Fruit fly (Drosophila melanogaster) whole organism, prepupa: ENCODE results near the gene dally.

Experiments
- Blimp-1 ChIP-seq: fragments of 200-800 bp; sonication (Bioruptor generic); optimal IDR thresholded peaks from 3 replicates; lab custom pipeline; 2017; ENCODE audit warnings: missing biosample characterization, missing genetic modification characterization, mild to moderate bottlenecking, moderate library complexity, missing genetic modification reagents
- CG10631 ChIP-seq: fragments of 200-800 bp; sonication (Bioruptor generic); optimal IDR thresholded peaks from 2 replicates; lab custom pipeline; 2016; ENCODE audit warnings: missing biosample characterization, missing genetic modification characterization
- CG10669 ChIP-seq: fragments of 200-800 bp; sonication (Bioruptor generic); optimal IDR thresholded peaks from 3 replicates; lab custom pipeline; 2018; ENCODE audit warnings: missing biosample characterization, mild to moderate bottlenecking, missing genetic modification characterization, moderate library complexity
- CG11294 ChIP-seq: fragments of 200-800 bp; sonication (Bioruptor generic); IDR thresholded peaks from 2 replicates; pipeline ENCODE4 v1.3.6; 2022; ENCODE audit warnings: missing biosample characterization, missing genetic modification characterization
- CG11902 ChIP-seq: fragments of 200-800 bp; sonication (Bioruptor generic); optimal IDR thresholded peaks from 3 replicates; lab custom pipeline; 2016; ENCODE audit warnings: missing biosample characterization, missing genetic modification characterization
- CG15336 ChIP-seq: fragments of 200-800 bp; sonication (Bioruptor generic); IDR thresholded peaks from 2 replicates; pipeline ENCODE4 v1.3.6; 2022; ENCODE audit warnings: missing biosample characterization, missing genetic modification characterization
- CG1621 ChIP-seq: fragments of 200-800 bp; sonication (Bioruptor generic); optimal IDR thresholded peaks from 3 replicates; lab custom pipeline; 2018; ENCODE audit warnings: missing biosample characterization, mild to moderate bottlenecking, missing genetic modification characterization
- CG16779 ChIP-seq: fragments of 200-800 bp; sonication (Bioruptor generic); optimal IDR thresholded peaks from 3 replicates; lab custom pipeline; 2017; ENCODE audit warnings: missing biosample characterization, mild to moderate bottlenecking, missing genetic modification characterization
- CG31627 ChIP-seq: fragments of 200-800 bp; sonication (Bioruptor generic); optimal IDR thresholded peaks from 3 replicates; lab custom pipeline; 2016; ENCODE audit warnings: missing biosample characterization, missing genetic modification characterization
- CG32006 ChIP-seq: fragments of 200-800 bp; sonication (Bioruptor generic); optimal IDR thresholded peaks from 3 replicates; lab custom pipeline; 2017; ENCODE audit warnings: missing biosample characterization, mild to moderate bottlenecking, missing genetic modification characterization
- CG34406 ChIP-seq: fragments of 200-800 bp; sonication (Bioruptor generic); optimal IDR thresholded peaks from 3 replicates; lab custom pipeline; 2016; ENCODE audit warnings: missing biosample characterization, missing genetic modification characterization
- CG3919 ChIP-seq: fragments of 200-800 bp; sonication (Bioruptor generic); optimal IDR thresholded peaks from 3 replicates; lab custom pipeline; 2016; ENCODE audit warnings: missing biosample characterization, missing genetic modification characterization
- CG4318 ChIP-seq: fragments of 200-800 bp; sonication (Bioruptor generic); optimal IDR thresholded peaks from 3 replicates; lab custom pipeline; 2017; ENCODE audit warnings: missing biosample characterization, mild to moderate bottlenecking, missing genetic modification characterization
- CG6163 ChIP-seq: fragments of 200-800 bp; sonication (Bioruptor generic); IDR thresholded peaks from 3 replicates; pipeline ENCODE4 v1.3.6; 2022; ENCODE audit warnings: missing biosample characterization, missing genetic modification characterization
- CG6276 ChIP-seq: fragments of 200-800 bp; sonication (Bioruptor generic); optimal IDR thresholded peaks from 2 replicates; lab custom pipeline; 2017; ENCODE audit warnings: missing biosample characterization, mild to moderate bottlenecking, missing genetic modification characterization
- CG6808 ChIP-seq: fragments of 200-800 bp; sonication (Bioruptor generic); optimal IDR thresholded peaks from 3 replicates; lab custom pipeline; 2017; ENCODE audit warnings: missing biosample characterization, missing genetic modification characterization, mild to moderate bottlenecking, moderate library complexity, missing genetic modification reagents
- CG7368 ChIP-seq: fragments of 200-800 bp; sonication (Bioruptor generic); optimal IDR thresholded peaks from 3 replicates; lab custom pipeline; 2016; ENCODE audit warnings: missing biosample characterization, missing genetic modification characterization
- CG8119 ChIP-seq: fragments of 200-800 bp; sonication (Bioruptor generic); IDR thresholded peaks from 3 replicates; pipeline ENCODE4 v1.3.6; 2022; ENCODE audit warnings: missing biosample characterization, missing genetic modification characterization
- CG9139 ChIP-seq: fragments of 200-800 bp; sonication (Bioruptor generic); optimal IDR thresholded peaks from 3 replicates; lab custom pipeline; 2017; ENCODE audit warnings: missing biosample characterization, mild to moderate bottlenecking, missing genetic modification characterization
- Eip75B ChIP-seq: fragments of 200-800 bp; sonication (Bioruptor generic); optimal IDR thresholded peaks from 3 replicates; lab custom pipeline; 2016; ENCODE audit warnings: missing biosample characterization, missing genetic modification characterization
- Eip78C ChIP-seq: fragments of 200-800 bp; sonication (Bioruptor generic); peaks from one replicate; lab custom pipeline; 2016; ENCODE audit warnings: missing biosample characterization, missing genetic modification characterization
- Eip93F ChIP-seq: fragments of 200-800 bp; sonication (Bioruptor generic); optimal IDR thresholded peaks from 2 replicates; lab custom pipeline; 2016; ENCODE audit warnings: missing biosample characterization, mild to moderate bottlenecking, missing genetic modification characterization
- Ets96B ChIP-seq: fragments of 200-800 bp; optimal IDR thresholded peaks from 2 replicates; lab custom pipeline; 2019; ENCODE audit warnings: missing biosample characterization, mild to moderate bottlenecking, missing genetic modification characterization, moderate library complexity
- Gug ChIP-seq: fragments of 200-800 bp; sonication (Bioruptor generic); IDR thresholded peaks from 2 replicates; pipeline ENCODE4 v1.3.6; 2022; ENCODE audit warnings: missing biosample characterization, missing genetic modification characterization
- Hr38 ChIP-seq: sonication (Bioruptor generic); optimal IDR thresholded peaks from 2 replicates; lab custom pipeline; 2016; ENCODE audit warnings: missing biosample characterization, missing genetic modification characterization
- Hr39 ChIP-seq: fragments of 200-800 bp; sonication (Bioruptor generic); optimal IDR thresholded peaks from 2 replicates; lab custom pipeline; 2016; ENCODE audit warnings: missing biosample characterization, missing genetic modification characterization
- Hr4 ChIP-seq: fragments of 200-800 bp; sonication (Bioruptor generic); optimal IDR thresholded peaks from 3 replicates; lab custom pipeline; 2016; ENCODE audit warnings: missing biosample characterization, missing genetic modification characterization
- Lpt ChIP-seq: fragments of 200-800 bp; sonication (Bioruptor generic); optimal IDR thresholded peaks from 3 replicates; lab custom pipeline; 2016; ENCODE audit warnings: missing biosample characterization, missing genetic modification characterization
- OdsH ChIP-seq: fragments of 200-800 bp; sonication (Bioruptor generic); optimal IDR thresholded peaks from 3 replicates; lab custom pipeline; 2016; ENCODE audit warnings: missing biosample characterization, missing genetic modification characterization
- Smox ChIP-seq: fragments of 200-800 bp; sonication (Bioruptor generic); optimal IDR thresholded peaks from 3 replicates; lab custom pipeline; 2016; ENCODE audit warnings: missing biosample characterization, missing genetic modification characterization
- Sox102F ChIP-seq: fragments of 200-800 bp; sonication (Bioruptor generic); optimal IDR thresholded peaks from 2 replicates; lab custom pipeline; 2016; ENCODE audit warnings: missing biosample characterization, mild to moderate bottlenecking, missing genetic modification characterization
- Sox14 ChIP-seq: fragments of 200-800 bp; sonication (Bioruptor generic); optimal IDR thresholded peaks from 3 replicates; lab custom pipeline; 2016; ENCODE audit warnings: missing biosample characterization, missing genetic modification characterization
- achi ChIP-seq: fragments of 200-800 bp; sonication (Bioruptor generic); optimal IDR thresholded peaks from 3 replicates; lab custom pipeline; 2016; ENCODE audit warnings: missing biosample characterization, missing genetic modification characterization
- acj6 ChIP-seq: fragments of 200-800 bp; sonication (Bioruptor generic); optimal IDR thresholded peaks from 3 replicates; lab custom pipeline; 2016; ENCODE audit warnings: missing biosample characterization, missing genetic modification characterization
- dac ChIP-seq: fragments of 200-800 bp; sonication (Bioruptor generic); optimal IDR thresholded peaks from 2 replicates; lab custom pipeline; 2017; ENCODE audit warnings: missing biosample characterization, mild to moderate bottlenecking, missing genetic modification characterization
- dsx ChIP-seq: fragments of 200-800 bp; optimal IDR thresholded peaks from 3 replicates; lab custom pipeline; 2019; ENCODE audit warnings: missing biosample characterization, mild to moderate bottlenecking, missing genetic modification characterization, moderate library complexity; ENCODE audit not compliant: poor library complexity, severe bottlenecking
- eg ChIP-seq: fragments of 200-800 bp; sonication (Bioruptor generic); IDR thresholded peaks from 3 replicates; pipeline ENCODE4 v1.3.6; 2022; ENCODE audit warnings: missing biosample characterization, missing genetic modification characterization
- fd59A ChIP-seq: fragments of 200-800 bp; sonication (Bioruptor generic); optimal IDR thresholded peaks from 2 replicates; lab custom pipeline; 2017; ENCODE audit warnings: missing biosample characterization, mild to moderate bottlenecking, missing genetic modification characterization, missing genetic modification reagents
- fd85E ChIP-seq: fragments of 200-800 bp; sonication (Bioruptor generic); optimal IDR thresholded peaks from 3 replicates; lab custom pipeline; 2016; ENCODE audit warnings: missing biosample characterization, missing genetic modification characterization
- fkh ChIP-seq: fragments of 200-800 bp; sonication (Bioruptor generic); optimal IDR thresholded peaks from 3 replicates; lab custom pipeline; 2017; ENCODE audit warnings: missing biosample characterization, mild to moderate bottlenecking, missing genetic modification characterization, moderate library complexity
- lz ChIP-seq: fragments of 200-800 bp; sonication (Bioruptor generic); optimal IDR thresholded peaks from 3 replicates; lab custom pipeline; 2016; ENCODE audit warnings: missing biosample characterization, missing genetic modification characterization
- net ChIP-seq: fragments of 200-800 bp; sonication (Bioruptor generic); optimal IDR thresholded peaks from 3 replicates; lab custom pipeline; 2016; ENCODE audit warnings: missing biosample characterization, missing genetic modification characterization
- pdm3 ChIP-seq: fragments of 200-800 bp; sonication (Bioruptor generic); optimal IDR thresholded peaks from 3 replicates; lab custom pipeline; 2016; ENCODE audit warnings: missing biosample characterization, missing genetic modification characterization
- salr ChIP-seq, 2 experiments: fragments of 200-800 bp; sonication (Bioruptor generic); optimal IDR thresholded peaks; 3 replicates each; lab custom pipeline; 2016 to 2018; ENCODE audit warnings: missing biosample characterization in 2 of 2, missing genetic modification characterization in 2 of 2, mild to moderate bottlenecking in 1 of 2
- ss ChIP-seq, 2 experiments: fragments of 200-800 bp; sonication (Bioruptor generic); optimal IDR thresholded peaks; 2 replicates in 1 of 2; 3 replicates in 1 of 2; lab custom pipeline; 2017 to 2018; ENCODE audit warnings: mild to moderate bottlenecking in 2 of 2, missing biosample characterization in 2 of 2, missing genetic modification characterization in 2 of 2, moderate library complexity in 1 of 2
- svp ChIP-seq: fragments of 200-800 bp; sonication (Bioruptor generic); peaks from one replicate; lab custom pipeline; 2016; ENCODE audit warnings: missing biosample characterization, missing genetic modification characterization
- topi ChIP-seq: fragments of 200-800 bp; sonication (Bioruptor generic); optimal IDR thresholded peaks from 3 replicates; lab custom pipeline; 2016; ENCODE audit warnings: missing biosample characterization, missing genetic modification characterization
- vri ChIP-seq: fragments of 200-800 bp; sonication (Bioruptor generic); optimal IDR thresholded peaks from 3 replicates; lab custom pipeline; 2016; ENCODE audit warnings: missing biosample characterization, mild to moderate bottlenecking, missing genetic modification characterization

The dally gene

DNA sequence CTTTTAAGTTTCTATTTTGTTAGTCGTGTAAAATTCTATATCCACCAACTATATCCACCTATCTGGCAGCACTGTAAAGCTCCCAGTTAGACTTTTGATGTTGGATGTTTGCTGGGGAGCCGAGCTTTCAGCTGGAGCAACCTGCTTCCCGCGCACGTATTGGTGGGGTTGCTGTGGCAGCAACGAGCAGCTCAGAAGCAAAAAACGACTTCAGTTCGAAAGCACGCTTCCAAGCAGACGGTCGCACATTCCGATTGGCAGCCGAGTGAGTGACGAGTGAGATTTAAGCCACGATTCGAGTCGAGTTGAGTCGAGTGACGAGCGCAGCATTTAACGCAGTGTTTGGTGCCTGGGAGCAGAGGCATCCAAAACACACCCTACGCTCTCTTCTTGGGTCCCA is 85.0 kb downstream of the dally start, which contains the start of the genes Tsp66E and mfr:
Gene Tsp66E (plus strand): TSS at position 168 of the 400 bp plus-strand sequence.
Gene mfr (minus strand): TSS at position 340 of the 400 bp plus-strand sequence.
- TF ChIP-seq Sox102F (peak; percentile 52), CG1621 (tag; lab: Kevin White, UChicago) (peak; percentile 46), Blimp-1 (GFP tag; lab: Kevin White, UChicago) (peak; percentile 4), CG6163 (GFP tag; lab: Robert Waterston, UW) (peak; percentile 64), CG8119 (GFP tag; lab: Robert Waterston, UW) (peak; percentile 52; the same call in 2 of the 3 replicates), CG3919 (no peak), ss (GFP tag; optimal IDR thresholded peaks at IDR 0.05; lab: Kevin White, UChicago) (peak in 1 of 2 experiments; percentile 37), Eip75B (GFP tag; lab: Kevin White, UChicago) (peak; percentile 36), eg (peak; percentile 65), net (GFP tag; lab: Kevin White, UChicago) (peak; percentile 29), Eip78C (GFP tag; lab: Kevin White, UChicago) (no peak), achi (no peak), fd85E (GFP tag; lab: Kevin White, UChicago) (peak; percentile 5), svp (peak; percentile 61), CG6808 (GFP tag; lab: Kevin White, UChicago) (peak; percentile 25), lz (GFP tag; lab: Kevin White, UChicago) (no peak), CG7368 (GFP tag; lab: Kevin White, UChicago) (peak; percentile 30), CG16779 (peak; percentile 30), CG9139 (GFP tag; lab: Kevin White, UChicago) (peak; percentile 2), CG31627 (GFP tag; lab: Kevin White, UChicago) (no peak), CG15336 (GFP tag; lab: Robert Waterston, UW) (peak; percentile 20; the same call in 1 of the 2 replicates), Lpt (GFP tag; lab: Kevin White, UChicago) (peak; percentile 37)

- peak; percentile 61 for TF ChIP-seq Ets96B (tag; lab: Kevin White, UChicago)
- TF ChIP-seq CG6276 (GFP tag; lab: Kevin White, UChicago): peak; percentile 30
- peak; percentile 84 for TF ChIP-seq topi (GFP tag; lab: Kevin White, UChicago)
- TF ChIP-seq Blimp-1 (GFP tag; lab: Kevin White, UChicago): peak; percentile 80
- no peak for TF ChIP-seq CG11294
- TF ChIP-seq fkh (GFP tag; lab: Kevin White, UChicago): no peak
- no peak for TF ChIP-seq Hr38
- peak; percentile 35 for TF ChIP-seq dsx (GFP tag; lab: Kevin White, UChicago)
- peak; percentile 46 for TF ChIP-seq fd59A (GFP tag; lab: Kevin White, UChicago)
- peak; percentile 74 for TF ChIP-seq pdm3 (GFP tag; lab: Kevin White, UChicago)
- TF ChIP-seq CG4318: peak; percentile 39
- peak; percentile 58 for TF ChIP-seq CG10669 (GFP tag; lab: Kevin White, UChicago)
- peak; percentile 74 for TF ChIP-seq CG6163 (GFP tag; lab: Robert Waterston, UW)
- TF ChIP-seq fd85E (GFP tag; lab: Kevin White, UChicago): peak; percentile 27
- peak; percentile 82 for TF ChIP-seq Sox14 (GFP tag; lab: Kevin White, UChicago)
- peak; percentile 79 for TF ChIP-seq CG32006
- TF ChIP-seq acj6: peak; percentile 71
- TF ChIP-seq CG8119 (GFP tag; lab: Robert Waterston, UW): peak; percentile 74
- peak; percentile 85 for TF ChIP-seq Smox
- peak; percentile 69 for TF ChIP-seq net (GFP tag; lab: Kevin White, UChicago)
- TF ChIP-seq CG10631 (GFP tag; lab: Kevin White, UChicago): peak; percentile 78
- TF ChIP-seq Hr39: peak; percentile 83
- TF ChIP-seq CG16779: peak; percentile 56
- TF ChIP-seq CG34406 (GFP tag; lab: Kevin White, UChicago): peak; percentile 63
- TF ChIP-seq CG11902 (GFP tag; lab: Kevin White, UChicago): peak; percentile 51
- TF ChIP-seq CG3919: peak; percentile 70
- peak; percentile 12 for TF ChIP-seq Lpt (GFP tag; lab: Kevin White, UChicago)
- peak; percentile 26 for TF ChIP-seq vri (GFP tag; lab: Kevin White, UChicago)
- peak; percentile 12 for TF ChIP-seq Eip93F (GFP tag; lab: Kevin White, UChicago)
- TF ChIP-seq dac (GFP tag; lab: Kevin White, UChicago): peak; percentile 19
- TF ChIP-seq Sox102F: peak; percentile 85
- no peak for TF ChIP-seq Gug (GFP tag; lab: Robert Waterston, UW)
- TF ChIP-seq OdsH: peak; percentile 52
- peak; percentile 67 for TF ChIP-seq Hr4 (GFP tag; lab: Kevin White, UChicago)
- TF ChIP-seq salr (GFP tag; optimal IDR thresholded peaks at IDR 0.05; lab: Kevin White, UChicago): peak in 1 of 2 experiments; percentile 68
- 0 out of 3 replicates have a peak, but pooled peaks have one; percentile 11 for TF ChIP-seq eg
These were observed 86.3 kb downstream of the dally start for dm6 chr3L:8913537-8914108.
